Fruit fly (Drosophila melanogaster) whole organism, embryonic: ENCODE results near the gene CG14664.

Source experiments
- Bdp1 ChIP-seq: fragments of 200-800 bp; sonication (Bioruptor generic); optimal IDR thresholded peaks from 3 replicates; lab custom pipeline; 2016; ENCODE audit warnings: missing biosample characterization, missing genetic modification characterization
- CG10543 ChIP-seq: fragments of 200-800 bp; sonication (Bioruptor generic); optimal IDR thresholded peaks from 3 replicates; lab custom pipeline; 2017; ENCODE audit warnings: missing biosample characterization, mild to moderate bottlenecking, missing genetic modification characterization, moderate library complexity
- CG11456 ChIP-seq: fragments of 200-800 bp; sonication (Bioruptor generic); IDR thresholded peaks from 3 replicates; pipeline ENCODE4 v1.3.6; 2022; ENCODE audit warnings: missing biosample characterization, missing genetic modification characterization
- CG12236 ChIP-seq: fragments of 200-800 bp; sonication (Bioruptor generic); optimal IDR thresholded peaks from 2 replicates; lab custom pipeline; 2016; ENCODE audit warnings: missing biosample characterization, missing genetic modification characterization
- CG12659 ChIP-seq: fragments of 200-800 bp; sonication (Bioruptor generic); optimal IDR thresholded peaks from 3 replicates; lab custom pipeline; 2017; ENCODE audit warnings: mild to moderate bottlenecking, missing biosample characterization, missing genetic modification reagents, missing genetic modification characterization
- CG12942 ChIP-seq: fragments of 200-800 bp; sonication (Bioruptor generic); optimal IDR thresholded peaks from 3 replicates; lab custom pipeline; 2016; ENCODE audit warnings: missing biosample characterization, missing genetic modification characterization
- CG13624 ChIP-seq: fragments of 200-800 bp; sonication (Bioruptor generic); optimal IDR thresholded peaks from 2 replicates; lab custom pipeline; 2016; ENCODE audit warnings: missing biosample characterization, missing genetic modification characterization
- CG14710 ChIP-seq: fragments of 200-800 bp; sonication (Bioruptor generic); optimal IDR thresholded peaks from 3 replicates; lab custom pipeline; 2019; ENCODE audit warnings: missing biosample characterization, mild to moderate bottlenecking, missing genetic modification characterization, moderate library complexity
- CG15011 ChIP-seq: fragments of 200-800 bp; sonication (Bioruptor generic); optimal IDR thresholded peaks from 3 replicates; lab custom pipeline; 2018; ENCODE audit warnings: missing biosample characterization, mild to moderate bottlenecking, missing genetic modification characterization
- CG17186 ChIP-seq: fragments of 200-800 bp; sonication (Bioruptor generic); optimal IDR thresholded peaks from 3 replicates; lab custom pipeline; 2017; ENCODE audit warnings: missing biosample characterization, missing genetic modification reagents, missing genetic modification characterization
- CG3163 ChIP-seq: fragments of 200-800 bp; sonication (Bioruptor generic); optimal IDR thresholded peaks from 3 replicates; lab custom pipeline; 2016; ENCODE audit warnings: missing biosample characterization, missing genetic modification characterization
- CG32767 ChIP-seq: fragments of 200-800 bp; sonication (Bioruptor generic); IDR thresholded peaks from 2 replicates; pipeline ENCODE4 v1.3.6; 2022; ENCODE audit warnings: missing biosample characterization, missing genetic modification characterization
- CG3847 ChIP-seq: fragments of 200-800 bp; sonication (Bioruptor generic); IDR thresholded peaks from 2 replicates; pipeline ENCODE4 v1.3.6; 2022; ENCODE audit warnings: missing biosample characterization, missing genetic modification characterization
- CG5245 ChIP-seq: fragments of 200-800 bp; sonication (Bioruptor generic); optimal IDR thresholded peaks from 3 replicates; lab custom pipeline; 2016; ENCODE audit warnings: missing biosample characterization, missing genetic modification characterization
- CG7987 ChIP-seq: fragments of 200-800 bp; sonication (Bioruptor generic); optimal IDR thresholded peaks from 2 replicates; lab custom pipeline; 2018; ENCODE audit warnings: missing biosample characterization, mild to moderate bottlenecking, missing genetic modification characterization, moderate library complexity
- CG8290 ChIP-seq, 3 experiments: fragments of 200-800 bp; sonication (Bioruptor generic); optimal IDR thresholded peaks; 2 replicates each; lab custom pipeline; 2016 to 2019; ENCODE audit warnings: missing biosample characterization in 3 of 3, missing genetic modification characterization in 3 of 3, mild to moderate bottlenecking in 2 of 3, moderate library complexity in 1 of 3
- CkIIα-i1 ChIP-seq: fragments of 200-800 bp; sonication (Bioruptor generic); IDR thresholded peaks from 2 replicates; pipeline ENCODE4 v1.3.6; 2022; ENCODE audit warnings: missing biosample characterization, missing genetic modification characterization
- Dad ChIP-seq: fragments of 200-800 bp; sonication (Bioruptor generic); optimal IDR thresholded peaks from 3 replicates; lab custom pipeline; 2016; ENCODE audit warnings: missing biosample characterization, missing genetic modification characterization
- Dip2 ChIP-seq: fragments of 200-800 bp; sonication (Bioruptor generic); IDR thresholded peaks from 2 replicates; pipeline ENCODE4 v1.3.6; 2022; ENCODE audit warnings: missing biosample characterization, missing genetic modification characterization
- Drgx ChIP-seq: fragments of 200-800 bp; sonication (Bioruptor generic); IDR thresholded peaks from 2 replicates; pipeline ENCODE4 v1.3.6; 2022; ENCODE audit warnings: missing biosample characterization, missing genetic modification characterization
- HLH4C ChIP-seq: fragments of 200-800 bp; sonication (Bioruptor generic); IDR thresholded peaks from 3 replicates; pipeline ENCODE4 v1.3.6; 2022; ENCODE audit warnings: missing biosample characterization, missing genetic modification characterization; ENCODE audit not compliant: partially characterized antibody
- Lim3 ChIP-seq: fragments of 200-800 bp; sonication (Bioruptor generic); IDR thresholded peaks from 2 replicates; pipeline ENCODE4 v1.3.6; 2022; ENCODE audit warnings: missing biosample characterization, missing genetic modification characterization
- NFAT ChIP-seq: fragments of 200-800 bp; sonication (Bioruptor generic); IDR thresholded peaks from 2 replicates; pipeline ENCODE4 v1.3.6; 2022; ENCODE audit warnings: missing biosample characterization, missing genetic modification characterization
- Nf-YB ChIP-seq: fragments of 200-800 bp; sonication (Bioruptor generic); optimal IDR thresholded peaks from 3 replicates; lab custom pipeline; 2019; ENCODE audit warnings: missing biosample characterization, mild to moderate bottlenecking, missing genetic modification characterization, moderate library complexity
- Opbp ChIP-seq: fragments of 200-800 bp; sonication (Bioruptor generic); IDR thresholded peaks from 3 replicates; pipeline ENCODE4 v1.3.6; 2022; ENCODE audit warnings: missing biosample characterization, missing genetic modification characterization; ENCODE audit not compliant: partially characterized antibody
- Ravus ChIP-seq: fragments of 200-800 bp; sonication (Bioruptor generic); IDR thresholded peaks from 2 replicates; pipeline ENCODE4 v1.3.6; 2022; ENCODE audit warnings: missing biosample characterization, missing genetic modification characterization
- Usf ChIP-seq: fragments of 200-800 bp; sonication (Bioruptor generic); optimal IDR thresholded peaks from 2 replicates; lab custom pipeline; 2017; ENCODE audit warnings: missing genotype, missing biosample characterization, missing genetic modification characterization
- bsh ChIP-seq, 2 experiments: fragments of 200-800 bp; sonication (Bioruptor generic); optimal IDR thresholded peaks; 2 replicates each; lab custom pipeline; 2017 to 2018; ENCODE audit warnings: mild to moderate bottlenecking in 2 of 2, missing biosample characterization in 2 of 2, missing genetic modification characterization in 2 of 2, moderate library complexity in 1 of 2
- chn ChIP-seq: fragments of 200-800 bp; sonication (Bioruptor generic); optimal IDR thresholded peaks from 2 replicates; lab custom pipeline; 2016; ENCODE audit warnings: missing biosample characterization, missing genetic modification characterization
- croc ChIP-seq: fragments of 200-800 bp; sonication (Bioruptor generic); conservative IDR thresholded peaks from 3 replicates; pipeline ENCODE4 v1.3.6; 2022; ENCODE audit warnings: missing biosample characterization, missing genetic modification characterization
- dati ChIP-seq: fragments of 200-800 bp; sonication (Bioruptor generic); IDR thresholded peaks from 2 replicates; pipeline ENCODE4 v1.3.6; 2022; ENCODE audit warnings: missing biosample characterization, missing genetic modification characterization
- ems ChIP-seq: fragments of 200-800 bp; sonication (Bioruptor generic); optimal IDR thresholded peaks from 3 replicates; lab custom pipeline; 2016; ENCODE audit warnings: missing biosample characterization, missing genetic modification characterization
- gce ChIP-seq: fragments of 200-800 bp; sonication (Bioruptor generic); IDR thresholded peaks from 3 replicates; pipeline ENCODE4 v1.3.6; 2022; ENCODE audit warnings: missing biosample characterization, missing genetic modification characterization
- gcm ChIP-seq: fragments of 200-800 bp; sonication (Bioruptor generic); optimal IDR thresholded peaks from 2 replicates; lab custom pipeline; 2019; ENCODE audit warnings: missing biosample characterization, mild to moderate bottlenecking, missing genetic modification characterization, moderate library complexity
- h ChIP-seq: fragments of >200 bp; optimal IDR thresholded peaks from 2 replicates; lab custom pipeline; 2017
- jigr1 ChIP-seq: fragments of 200-800 bp; sonication (Bioruptor generic); IDR thresholded peaks from 3 replicates; pipeline ENCODE4 v1.3.6; 2022; ENCODE audit warnings: missing biosample characterization, missing genetic modification characterization
- jing ChIP-seq: fragments of 200-800 bp; sonication (Bioruptor generic); optimal IDR thresholded peaks from 2 replicates; lab custom pipeline; 2018; ENCODE audit warnings: missing biosample characterization, mild to moderate bottlenecking, missing genetic modification characterization
- jumu ChIP-seq: fragments of 200-800 bp; sonication (Bioruptor generic); optimal IDR thresholded peaks from 3 replicates; lab custom pipeline; 2016; ENCODE audit warnings: missing biosample characterization, missing genetic modification characterization
- kah ChIP-seq: fragments of 200-800 bp; sonication (Bioruptor generic); optimal IDR thresholded peaks from 2 replicates; lab custom pipeline; 2018; ENCODE audit warnings: missing biosample characterization, mild to moderate bottlenecking, missing genetic modification characterization
- kni ChIP-seq: fragments of 200-800 bp; sonication (Bioruptor generic); optimal IDR thresholded peaks from 3 replicates; lab custom pipeline; 2017; ENCODE audit warnings: mild to moderate bottlenecking, missing biosample characterization, missing genetic modification reagents, missing genetic modification characterization
- maf-S ChIP-seq: fragments of 200-800 bp; sonication (Bioruptor generic); optimal IDR thresholded peaks from 2 replicates; lab custom pipeline; 2016; ENCODE audit warnings: missing biosample characterization, missing genetic modification characterization
- mirr ChIP-seq: fragments of 200-800 bp; sonication (Bioruptor generic); optimal IDR thresholded peaks from 3 replicates; lab custom pipeline; 2018; ENCODE audit warnings: missing biosample characterization, mild to moderate bottlenecking, missing genetic modification characterization
- pum ChIP-seq: fragments of 200-800 bp; sonication (Bioruptor generic); optimal IDR thresholded peaks from 2 replicates; lab custom pipeline; 2016; ENCODE audit warnings: missing biosample characterization, missing genetic modification characterization
- run ChIP-seq: fragments of 200-800 bp; sonication (Bioruptor generic); optimal IDR thresholded peaks from 3 replicates; lab custom pipeline; 2018; ENCODE audit warnings: missing biosample characterization, mild to moderate bottlenecking, missing genetic modification characterization
- sqz ChIP-seq: fragments of 200-800 bp; sonication (Bioruptor generic); optimal IDR thresholded peaks from 3 replicates; lab custom pipeline; 2018; ENCODE audit warnings: missing biosample characterization, mild to moderate bottlenecking, missing genetic modification characterization
- sr ChIP-seq: fragments of 200-800 bp; sonication (Bioruptor generic); IDR thresholded peaks from 3 replicates; pipeline ENCODE4 v1.3.6; 2022; ENCODE audit warnings: missing biosample characterization, missing genetic modification characterization
- trh ChIP-seq: fragments of 200-800 bp; sonication (Bioruptor generic); optimal IDR thresholded peaks from 2 replicates; lab custom pipeline; 2016; ENCODE audit warnings: missing biosample characterization, missing genetic modification characterization
- unpg ChIP-seq: fragments of 200-800 bp; sonication (Bioruptor generic); optimal IDR thresholded peaks from 3 replicates; lab custom pipeline; 2018; ENCODE audit warnings: missing biosample characterization, mild to moderate bottlenecking, missing genetic modification characterization, moderate library complexity

Gene CG14664

DNA sequence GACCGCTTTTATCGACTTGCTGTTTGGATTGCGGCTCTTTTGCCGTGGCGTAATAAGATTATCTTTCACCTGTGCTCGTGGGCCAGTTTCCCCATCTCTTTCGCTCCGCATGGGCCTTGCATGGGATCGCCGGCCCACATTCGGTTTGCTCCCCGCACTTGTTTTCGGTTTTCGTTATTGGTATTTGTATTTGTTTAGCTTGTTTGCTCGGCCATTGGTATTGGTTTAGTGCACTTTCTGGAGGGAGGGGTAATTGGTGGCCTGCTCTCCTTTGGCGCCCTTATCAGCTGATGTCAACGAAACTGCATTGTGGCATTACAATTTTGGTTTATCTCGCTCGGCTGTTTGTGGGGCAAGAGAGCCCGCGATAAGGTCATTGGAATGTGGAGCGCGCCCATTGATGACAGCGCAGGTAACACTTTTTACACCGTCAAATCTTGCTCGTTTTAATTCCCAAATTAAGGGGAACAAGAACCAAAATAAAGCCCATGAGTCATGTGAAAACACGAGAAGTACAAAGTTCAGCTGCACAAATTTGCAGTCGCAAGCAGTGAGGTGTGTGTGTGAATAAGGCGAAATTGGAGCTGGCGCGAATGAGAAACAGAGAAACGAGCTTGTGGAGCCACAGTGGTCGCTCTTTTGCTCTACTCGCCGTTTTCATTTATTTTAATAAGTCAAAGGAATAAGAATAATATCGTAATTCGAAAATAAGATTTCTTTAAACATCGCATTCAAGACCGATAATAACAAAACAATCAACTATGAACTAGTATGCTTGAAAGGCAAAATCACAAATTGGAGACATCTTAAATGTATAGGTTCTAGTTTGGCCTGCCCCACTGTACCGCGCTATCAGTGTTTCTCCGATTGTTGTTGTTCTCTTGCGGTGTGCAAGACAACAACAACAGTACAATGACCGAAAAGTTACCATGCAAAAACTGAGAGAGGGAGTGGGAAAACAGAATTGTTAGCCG, 8.3 kb upstream of the CG14664 start (continued):
- peak; percentile 98 for TF ChIP-seq gce (GFP tag; lab: Robert Waterston, UW)
- TF ChIP-seq CG17186 (GFP tag; lab: Kevin White, UChicago) = peak; percentile 98
- TF ChIP-seq CG12236 (GFP tag; lab: Kevin White, UChicago) = peak; percentile 99
- peak; percentile 100 for TF ChIP-seq CG8290 (GFP tag; optimal IDR thresholded peaks at IDR 0.05; lab: Kevin White, UChicago)
- TF ChIP-seq CG8290 (tag; optimal IDR thresholded peaks at IDR 0.05; lab: Kevin White, UChicago) = peak; percentile 91 to 100
- TF ChIP-seq h = no peak
- peak; percentile 92 for TF ChIP-seq Usf (GFP tag; lab: Kevin White, UChicago)
- no peak for TF ChIP-seq Dip2
- TF ChIP-seq CG5245 (GFP tag; lab: Kevin White, UChicago) = peak; percentile 98
- peak; percentile 93 for TF ChIP-seq CG3163 (GFP tag; lab: Kevin White, UChicago)
- TF ChIP-seq CG12659 = peak; percentile 87
- TF ChIP-seq CG12942 (GFP tag; lab: Kevin White, UChicago) = peak; percentile 99
- peak; percentile 98 for TF ChIP-seq CG14710 (tag; lab: Kevin White, UChicago)
- peak; percentile 93 for TF ChIP-seq unpg (GFP tag; lab: Kevin White, UChicago)
- TF ChIP-seq ems (GFP tag; lab: Kevin White, UChicago) = peak; percentile 96
- TF ChIP-seq maf-S (GFP tag; lab: Kevin White, UChicago) = peak; percentile 98
- TF ChIP-seq bsh (GFP tag; optimal IDR thresholded peaks at IDR 0.05; lab: Kevin White, UChicago) = peak; percentile 84 to 99
- peak; percentile 52 for TF ChIP-seq Ravus (GFP tag; lab: Robert Waterston, UW)
- TF ChIP-seq Drgx (GFP tag; lab: Robert Waterston, UW) = peak; percentile 90
- TF ChIP-seq CG11456 (GFP tag; lab: Robert Waterston, UW) = peak; percentile 89
- TF ChIP-seq Lim3 (GFP tag; lab: Robert Waterston, UW) = peak; percentile 78; the same call in 1 of the 2 replicates
- TF ChIP-seq Dad = peak; percentile 96
- peak; percentile 21 for TF ChIP-seq mirr (GFP tag; lab: Kevin White, UChicago)
- peak; percentile 98 for TF ChIP-seq gcm (GFP tag; lab: Kevin White, UChicago)
- no peak for TF ChIP-seq CkIIα-i1
- TF ChIP-seq sr (GFP tag; lab: Robert Waterston, UW) = peak; percentile 98
- no peak; the same call in 2 of the 3 replicates for TF ChIP-seq HLH4C (GFP tag; lab: Robert Waterston, UW)
- peak; percentile 90 for TF ChIP-seq CG32767 (GFP tag; lab: Robert Waterston, UW)
- peak; percentile 97 for TF ChIP-seq pum (GFP tag; lab: Kevin White, UChicago)
- peak; percentile 100 for TF ChIP-seq kni (GFP tag; lab: Kevin White, UChicago)
- peak; percentile 93 for TF ChIP-seq CG15011 (GFP tag; lab: Kevin White, UChicago)
- peak; percentile 97 for TF ChIP-seq jumu
- peak; percentile 96 for TF ChIP-seq Bdp1 (GFP tag; lab: Kevin White, UChicago)
- TF ChIP-seq kah (GFP tag; lab: Kevin White, UChicago) = peak; percentile 92
- peak; percentile 87 for TF ChIP-seq Nf-YB (GFP tag; lab: Kevin White, UChicago)
- peak; percentile 48 for TF ChIP-seq CG3847 (GFP tag; lab: Robert Waterston, UW)
- 0 out of 3 replicates have a peak, but pooled peaks have one; percentile 43 for TF ChIP-seq jigr1 (GFP tag; lab: Robert Waterston, UW)
- TF ChIP-seq sqz (GFP tag; lab: Kevin White, UChicago) = peak; percentile 97
- peak; percentile 93 for TF ChIP-seq jing
- peak; percentile 99 for TF ChIP-seq trh
- peak; percentile 99 for TF ChIP-seq CG7987 (GFP tag; lab: Kevin White, UChicago)
- peak; percentile 98 for TF ChIP-seq chn
- peak; percentile 93 for TF ChIP-seq CG10543 (GFP tag; lab: Kevin White, UChicago)
- TF ChIP-seq croc = peak; percentile 83
- TF ChIP-seq dati (GFP tag; lab: Robert Waterston, UW) = peak; percentile 96
- peak; percentile 86 for TF ChIP-seq CG13624
- TF ChIP-seq run = peak; percentile 93
- peak; percentile 78 for TF ChIP-seq NFAT (GFP tag; lab: Robert Waterston, UW)
- TF ChIP-seq Opbp (GFP tag; lab: Robert Waterston, UW) = no peak
